Worm (Caenorhabditis elegans): ENCODE results near the gene Y53F4B.62.
"Not testable (repeated sequence)": the region's sequence is repeated elsewhere in the genome, so short reads cannot be mapped to it uniquely, and the experiment has no call there.

Y53F4B.62 gene

DNA sequence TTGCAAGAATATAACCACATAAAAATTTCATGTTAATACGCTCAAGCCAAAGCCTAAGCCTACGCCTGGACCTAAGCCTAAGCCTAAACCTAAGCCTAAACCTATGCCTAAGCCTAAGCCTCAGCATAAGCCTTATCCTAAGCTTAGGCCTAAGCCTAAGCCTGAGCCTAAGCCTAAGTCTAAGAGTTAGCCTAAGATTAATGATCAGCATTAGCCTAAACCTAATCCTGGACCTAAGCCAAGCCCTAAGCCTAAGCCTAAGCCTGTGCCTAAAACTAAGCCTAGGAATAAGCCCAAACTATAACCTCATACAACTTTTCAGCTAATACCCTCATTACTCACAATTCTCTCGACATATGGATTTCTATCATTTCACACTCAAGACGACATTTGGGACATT, 28.0 kb upstream of the Y53F4B.62 start:
- TF ChIP-seq klf-2 (GFP tag; conservative IDR thresholded peaks at IDR 0.05) (no peak), tab-1 (GFP tag; IDR thresholded peaks at IDR 0.05) (no peak), ztf-23 (GFP tag; IDR thresholded peaks at IDR 0.05) (no peak), flt-1 (GFP tag; IDR thresholded peaks at IDR 0.05) (no peak), cog-1 (tag; optimal IDR thresholded peaks at IDR 0.05) (no peak), ztf-29 (GFP tag; IDR thresholded peaks at IDR 0.05) (no peak), T22C8.4 (GFP tag; IDR thresholded peaks at IDR 0.05) (no peak)

DNA sequence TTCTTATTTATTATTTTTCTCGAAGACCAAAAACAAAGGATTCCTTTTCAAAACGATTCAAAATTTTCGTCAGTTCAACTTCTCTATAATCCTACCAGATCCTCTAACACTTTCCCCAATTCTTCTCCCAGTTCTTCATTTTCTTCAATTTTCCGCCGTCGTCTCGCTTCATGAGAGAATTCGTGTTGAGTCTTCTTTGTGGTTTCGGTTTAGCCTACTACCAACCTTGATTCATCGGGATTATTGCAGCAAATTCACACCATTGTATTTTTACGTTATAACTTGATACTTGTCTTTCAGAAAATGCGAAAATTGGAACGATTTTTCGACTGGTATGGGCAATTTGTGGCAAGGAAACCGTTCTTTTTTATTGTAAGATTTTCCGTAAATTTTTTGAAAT, 27.5 kb upstream of the Y53F4B.62 start, which contains the start of gene ptr-20:
Gene ptr-20 (plus strand): TSS at position 301 of the 400 bp plus-strand sequence.
- TF ChIP-seq med-1 (GFP tag; optimal IDR thresholded peaks at IDR 0.05; ENCODE audit: insufficient read depth) = no peak
- no peak for TF ChIP-seq ztf-23 (GFP tag; IDR thresholded peaks at IDR 0.05)
- TF ChIP-seq flt-1 (GFP tag; IDR thresholded peaks at IDR 0.05) = no peak
- TF ChIP-seq klf-2 (GFP tag; conservative IDR thresholded peaks at IDR 0.05) = no peak
- no peak for TF ChIP-seq T22C8.4 (GFP tag; IDR thresholded peaks at IDR 0.05)
- no peak for TF ChIP-seq tab-1 (GFP tag; IDR thresholded peaks at IDR 0.05)
- TF ChIP-seq ref-1 (GFP tag; conservative IDR thresholded peaks at IDR 0.05) = no peak
- no peak for TF ChIP-seq ztf-29 (GFP tag; IDR thresholded peaks at IDR 0.05)
- TF ChIP-seq cog-1 (tag; optimal IDR thresholded peaks at IDR 0.05) = no peak

DNA sequence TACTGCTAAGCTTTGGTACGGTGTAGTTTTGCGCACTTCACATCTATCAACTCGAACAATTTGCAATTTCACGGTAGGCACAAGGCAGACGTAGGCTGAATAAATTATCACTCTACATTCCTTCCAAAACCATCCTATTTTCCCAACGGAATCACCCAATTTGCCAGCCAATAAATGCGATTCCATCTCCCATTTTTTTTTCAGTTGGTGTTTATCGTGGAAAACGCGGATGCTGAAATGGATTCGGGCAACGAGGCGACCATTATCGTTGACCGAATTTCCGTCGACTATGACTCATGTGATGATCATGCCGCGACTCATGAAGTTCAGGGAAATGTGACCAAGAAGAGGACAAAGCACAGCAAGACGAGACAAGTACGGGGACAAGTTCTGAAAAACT, 18.0 kb upstream of the Y53F4B.62 start:
- TF ChIP-seq ztf-29 (GFP tag; IDR thresholded peaks at IDR 0.05) (no peak), tab-1 (GFP tag; IDR thresholded peaks at IDR 0.05) (no peak), T22C8.4 (GFP tag; IDR thresholded peaks at IDR 0.05) (no peak), cog-1 (tag; optimal IDR thresholded peaks at IDR 0.05) (no peak), flt-1 (GFP tag; IDR thresholded peaks at IDR 0.05) (no peak), klf-2 (GFP tag; conservative IDR thresholded peaks at IDR 0.05) (no peak), med-1 (GFP tag; optimal IDR thresholded peaks at IDR 0.05; ENCODE audit: insufficient read depth) (no peak), ztf-23 (GFP tag; IDR thresholded peaks at IDR 0.05) (no peak)

DNA sequence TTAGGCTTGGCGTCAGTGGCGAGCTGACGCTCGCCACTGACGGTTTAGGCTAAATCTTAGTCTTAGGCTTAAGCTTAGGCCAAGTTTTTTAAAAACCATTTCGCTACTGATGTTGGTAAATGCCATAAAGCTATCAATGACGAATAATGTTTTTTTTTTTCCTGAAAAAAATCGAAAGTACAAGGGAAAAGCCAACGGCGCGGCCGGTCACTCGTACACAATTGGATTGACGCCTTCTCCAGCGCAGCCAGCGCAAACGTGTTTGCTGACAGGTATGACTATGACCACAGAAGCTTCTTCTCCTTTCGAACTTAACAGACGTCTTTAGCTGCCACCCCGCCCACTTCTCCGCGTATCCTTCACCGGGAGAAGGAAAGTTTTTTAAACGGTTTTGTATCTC, 15.2 kb upstream of the Y53F4B.62 start, which contains the start of gene Y53F4B.27:
Gene Y53F4B.27 (plus strand): TSS at position 301 of the 400 bp plus-strand sequence.
- no peak for TF ChIP-seq T22C8.4 (GFP tag; IDR thresholded peaks at IDR 0.05)
- no peak for TF ChIP-seq med-1 (GFP tag; optimal IDR thresholded peaks at IDR 0.05; ENCODE audit: insufficient read depth)
- TF ChIP-seq klf-2 (GFP tag; conservative IDR thresholded peaks at IDR 0.05) = no peak
- TF ChIP-seq flt-1 (GFP tag; IDR thresholded peaks at IDR 0.05) = no peak
- no peak for TF ChIP-seq ztf-23 (GFP tag; IDR thresholded peaks at IDR 0.05)
- no peak for TF ChIP-seq tab-1 (GFP tag; IDR thresholded peaks at IDR 0.05)
- TF ChIP-seq ztf-29 (GFP tag; IDR thresholded peaks at IDR 0.05) = no peak
- TF ChIP-seq ref-1 (GFP tag; conservative IDR thresholded peaks at IDR 0.05) = no peak
- TF ChIP-seq cog-1 (tag; optimal IDR thresholded peaks at IDR 0.05) = no peak

DNA sequence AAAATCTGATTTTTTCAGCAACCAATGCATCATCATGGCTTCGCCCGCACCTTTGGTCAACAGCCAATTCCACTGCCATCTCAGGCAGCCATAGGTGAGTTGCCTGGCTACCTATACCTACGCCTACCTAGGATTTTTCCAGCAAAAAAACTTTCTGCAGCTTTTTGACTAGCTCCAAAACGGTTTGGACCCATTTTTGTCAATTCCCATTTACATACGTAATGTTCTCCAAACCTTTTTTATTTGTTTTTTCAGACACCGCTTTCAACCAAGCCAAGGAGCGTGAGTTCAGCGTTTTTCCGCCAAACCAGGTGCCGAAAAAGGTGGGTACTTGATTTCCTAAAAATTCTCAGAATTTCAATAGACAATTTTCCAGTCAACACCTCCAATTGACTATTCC, 13.3 kb upstream of the Y53F4B.62 start:
- no peak for TF ChIP-seq T22C8.4 (GFP tag; IDR thresholded peaks at IDR 0.05)
- no peak for TF ChIP-seq flt-1 (GFP tag; IDR thresholded peaks at IDR 0.05)
- no peak for TF ChIP-seq cog-1 (tag; optimal IDR thresholded peaks at IDR 0.05)
- no peak for TF ChIP-seq klf-2 (GFP tag; conservative IDR thresholded peaks at IDR 0.05)
- TF ChIP-seq med-1 (GFP tag; optimal IDR thresholded peaks at IDR 0.05; ENCODE audit: insufficient read depth) = no peak
- no peak for TF ChIP-seq tab-1 (GFP tag; IDR thresholded peaks at IDR 0.05)
- TF ChIP-seq ztf-23 (GFP tag; IDR thresholded peaks at IDR 0.05) = no peak
- no peak for TF ChIP-seq ref-1 (GFP tag; conservative IDR thresholded peaks at IDR 0.05)
- TF ChIP-seq ztf-29 (GFP tag; IDR thresholded peaks at IDR 0.05) = no peak

DNA sequence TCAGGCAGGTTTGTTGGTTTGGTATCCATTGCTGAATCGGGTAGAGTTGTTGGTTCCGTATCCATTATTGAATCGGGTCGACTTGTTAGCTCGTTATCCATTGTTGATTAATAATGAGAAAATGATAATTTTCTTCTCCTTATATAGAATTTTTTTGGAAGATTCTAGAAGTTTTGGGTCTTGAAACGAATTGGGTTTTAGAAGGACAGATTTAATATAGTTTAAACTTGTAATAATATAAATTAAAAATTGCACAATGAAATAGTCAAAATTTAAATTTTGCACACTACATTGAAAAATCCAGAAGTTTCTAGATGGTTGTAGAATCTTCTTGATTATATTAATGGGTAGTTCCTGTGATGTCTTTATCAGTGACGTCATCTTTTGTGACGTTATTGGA, 10.5 kb upstream of the Y53F4B.62 start, which contains the start of gene Y53F4B.26:
Gene Y53F4B.26 (minus strand): TSS at position 101 of the 400 bp plus-strand sequence.
- TF ChIP-seq flt-1 (GFP tag; IDR thresholded peaks at IDR 0.05); ztf-29 (GFP tag; IDR thresholded peaks at IDR 0.05); ref-1 (GFP tag; conservative IDR thresholded peaks at IDR 0.05): not testable (repeated sequence)

DNA sequence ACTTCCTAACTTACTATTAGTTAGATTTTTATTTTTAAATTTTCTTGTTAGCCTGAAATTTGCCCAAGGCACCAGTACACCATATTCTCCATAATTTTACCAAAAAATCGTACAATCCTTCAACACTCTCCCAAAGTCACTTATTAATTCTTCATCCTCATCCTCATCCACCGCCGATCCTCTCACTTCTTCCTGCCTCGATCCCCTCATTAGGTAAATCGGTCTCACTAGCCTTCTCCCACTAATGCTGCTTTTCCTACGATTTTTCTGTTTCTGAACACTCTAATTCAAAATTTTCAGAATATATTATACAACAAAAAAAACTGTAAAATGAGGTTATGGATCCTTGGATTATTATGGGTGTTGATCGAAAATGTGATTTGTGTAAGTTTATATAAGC, 5.5 kb upstream of the Y53F4B.62 start, which contains the start of gene Y53F4B.25:
Gene Y53F4B.25 (plus strand): TSS at position 301 of the 400 bp plus-strand sequence.
- no peak for TF ChIP-seq klf-2 (GFP tag; conservative IDR thresholded peaks at IDR 0.05)

DNA sequence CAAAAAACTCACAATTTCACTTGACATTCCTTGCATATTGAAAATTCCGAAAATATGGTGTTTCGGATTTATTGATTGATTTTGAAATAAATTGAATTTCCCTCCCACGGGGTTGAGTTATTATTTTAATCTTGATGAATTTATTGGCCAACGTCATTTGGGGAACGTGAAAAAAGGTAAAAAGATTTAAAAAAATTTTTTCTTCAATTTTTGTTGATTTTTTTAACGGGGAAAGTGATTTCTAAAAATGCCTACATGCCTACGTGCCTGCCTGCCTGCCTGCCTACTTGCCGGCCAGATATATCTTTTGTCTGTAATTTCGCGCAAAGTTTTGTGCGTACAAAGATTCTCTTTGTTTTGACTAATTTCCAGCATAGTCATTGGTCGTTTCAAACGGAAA, 3.9 kb upstream of the Y53F4B.62 start, which contains the start of gene Y53F4B.24:
Gene Y53F4B.24 (minus strand): TSS at position 101 of the 400 bp plus-strand sequence.
- TF ChIP-seq ztf-29 (GFP tag; IDR thresholded peaks at IDR 0.05) (no peak), klf-2 (GFP tag; conservative IDR thresholded peaks at IDR 0.05) (no peak), tab-1 (GFP tag; IDR thresholded peaks at IDR 0.05) (no peak), ref-1 (GFP tag; conservative IDR thresholded peaks at IDR 0.05) (no peak), cog-1 (tag; optimal IDR thresholded peaks at IDR 0.05) (no peak)

DNA sequence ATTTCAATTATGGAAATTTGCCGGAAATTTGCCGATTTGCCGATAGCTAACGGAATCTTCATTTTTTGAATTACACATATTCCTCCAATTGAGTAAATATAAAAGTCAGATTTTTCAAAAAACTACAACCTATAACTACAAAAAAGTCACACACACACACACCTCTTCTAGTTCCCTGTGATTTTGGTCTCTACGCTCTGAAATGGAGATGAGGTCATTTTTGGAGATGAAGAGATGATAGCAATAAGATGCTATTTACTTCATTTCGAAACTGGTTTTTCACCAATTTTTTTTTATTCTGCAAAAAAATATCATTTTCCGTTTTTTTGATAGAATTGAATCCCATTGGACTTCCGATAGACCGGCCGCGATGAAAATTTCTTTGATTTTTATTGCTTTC, 6.2 kb downstream of the Y53F4B.62 start, which contains the start of gene Y53F4B.23:
Gene Y53F4B.23 (plus strand): TSS at position 312 of the 400 bp plus-strand sequence.
- TF ChIP-seq klf-2 (GFP tag; conservative IDR thresholded peaks at IDR 0.05) (no peak), cog-1 (tag; optimal IDR thresholded peaks at IDR 0.05) (no peak), ztf-23 (GFP tag; IDR thresholded peaks at IDR 0.05) (no peak)

DNA sequence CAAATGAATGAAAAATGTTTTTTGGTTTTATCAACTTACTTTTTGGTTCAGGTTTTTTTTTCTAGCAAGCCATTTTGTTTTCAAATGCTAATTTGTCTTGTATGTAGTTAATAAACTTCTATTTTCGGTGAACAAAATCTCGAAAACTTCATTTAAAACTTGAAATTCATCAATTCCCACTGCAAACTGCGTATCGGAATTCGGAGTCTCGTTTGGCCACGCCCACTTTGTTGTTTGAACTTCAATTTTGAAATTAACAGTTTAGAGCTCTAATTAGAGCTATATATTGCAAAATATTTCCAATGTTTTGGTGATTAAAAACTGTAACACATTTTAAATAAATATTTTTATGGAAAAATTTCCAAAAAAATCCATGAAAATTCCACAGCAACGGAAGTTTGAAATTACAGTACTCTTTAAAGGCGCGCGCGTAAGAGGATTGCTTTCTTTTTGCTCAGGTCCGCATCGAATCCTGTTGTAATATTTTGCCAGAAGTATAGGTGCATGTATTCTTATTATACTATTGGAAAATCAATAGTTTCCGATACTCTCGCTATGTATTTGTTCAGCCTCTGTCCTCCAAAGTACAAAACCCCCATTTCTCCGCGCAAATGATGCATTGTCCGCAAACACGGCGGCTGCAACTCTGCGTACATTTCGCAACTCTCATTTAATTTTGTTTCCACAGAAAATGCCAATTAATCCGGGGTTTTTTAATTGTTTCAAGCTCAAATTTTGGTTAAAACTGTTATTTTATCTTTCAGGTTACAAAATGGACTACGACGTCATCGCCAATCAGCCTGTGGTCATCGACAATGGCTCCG, 10.7 kb downstream of the Y53F4B.62 start, which contains the start of gene arp-1:
Gene arp-1 (plus strand): TSS at position 765 of the 824 bp plus-strand sequence.
- no peak for TF ChIP-seq ztf-29 (GFP tag; IDR thresholded peaks at IDR 0.05)
- TF ChIP-seq cog-1 (tag; optimal IDR thresholded peaks at IDR 0.05) = peak; percentile 1
- no peak for TF ChIP-seq klf-2 (GFP tag; conservative IDR thresholded peaks at IDR 0.05)
- peak; percentile 33; the same call in 1 of the 2 replicates for TF ChIP-seq T22C8.4 (GFP tag; IDR thresholded peaks at IDR 0.05)
